Worm (Caenorhabditis elegans): ENCODE data around the gene T28C6.7.

Gene T28C6.7

ce11 chrIV:8827500-8827899 is at the start of gene T28C6.7:
T28C6.7 (plus strand) TSS chrIV:8827800.
- TF ChIP-seq fkh-10 (GFP tag; optimal IDR thresholded peaks at IDR 0.05) (no peak), nhr-28 (tag; optimal IDR thresholded peaks at IDR 0.05) (no peak), nhr-43 (tag; optimal IDR thresholded peaks at IDR 0.05; ENCODE audit: poor library complexity, severe bottlenecking) (no peak), R02D3.7 (tag; optimal IDR thresholded peaks at IDR 0.05) (no peak), elt-3 (tag; optimal IDR thresholded peaks at IDR 0.05) (no peak), tbx-2 (tag; optimal IDR thresholded peaks at IDR 0.05) (no peak), pha-4 (tag; optimal IDR thresholded peaks at IDR 0.05) (no peak), nhr-67 (tag; optimal IDR thresholded peaks at IDR 0.05) (no peak), nhr-11 (tag; optimal IDR thresholded peaks at IDR 0.05) (no peak), zag-1 (tag; optimal IDR thresholded peaks at IDR 0.05) (no peak), nhr-237 (tag; optimal IDR thresholded peaks at IDR 0.05) (no peak), ceh-9 (tag; optimal IDR thresholded peaks at IDR 0.05) (no peak), unc-62 (GFP tag; optimal IDR thresholded peaks at IDR 0.05) (no peak), mml-1 (tag; optimal IDR thresholded peaks at IDR 0.05) (no peak), ceh-82 (tag; optimal IDR thresholded peaks at IDR 0.05) (no peak), nhr-25 (tag; optimal IDR thresholded peaks at IDR 0.05) (no peak), ama-1 (optimal IDR thresholded peaks at IDR 0.05) (no peak)

- no peak for TF ChIP-seq egl-5 (tag; optimal IDR thresholded peaks at IDR 0.05)
- TF ChIP-seq nhr-67 (tag; optimal IDR thresholded peaks at IDR 0.05): no peak
- TF ChIP-seq R02D3.7 (tag; optimal IDR thresholded peaks at IDR 0.05): no peak
- TF ChIP-seq daf-12 (tag; optimal IDR thresholded peaks at IDR 0.05): no peak
- no peak for TF ChIP-seq hmg-11 (tag; optimal IDR thresholded peaks at IDR 0.05)
- no peak for TF ChIP-seq nhr-43 (tag; optimal IDR thresholded peaks at IDR 0.05; ENCODE audit: poor library complexity, severe bottlenecking)
- TF ChIP-seq ceh-16 (tag; optimal IDR thresholded peaks at IDR 0.05): no peak
- TF ChIP-seq unc-39 (tag; optimal IDR thresholded peaks at IDR 0.05): no peak
- TF ChIP-seq nhr-77 (tag; optimal IDR thresholded peaks at IDR 0.05): no peak
- TF ChIP-seq fkh-2 (tag; optimal IDR thresholded peaks at IDR 0.05): no peak
- no peak for TF ChIP-seq pqm-1 (tag; optimal IDR thresholded peaks at IDR 0.05)
- TF ChIP-seq skn-1 (tag; optimal IDR thresholded peaks at IDR 0.05): no peak
- no peak for TF ChIP-seq fkh-10 (GFP tag; optimal IDR thresholded peaks at IDR 0.05)
- no peak for TF ChIP-seq nhr-25 (tag; optimal IDR thresholded peaks at IDR 0.05)
- TF ChIP-seq fos-1 (tag; optimal IDR thresholded peaks at IDR 0.05): no peak
- TF ChIP-seq sea-2 (GFP tag; optimal IDR thresholded peaks at IDR 0.05): no peak
- TF ChIP-seq elt-1 (tag; optimal IDR thresholded peaks at IDR 0.05): no peak
Observed at ce11 chrIV:8778045-8778444, 49.6 kb upstream of the T28C6.7 start, which contains the start of gene C33D9.6. C33D9.6 (minus strand) TSS chrIV:8778145.

- TF ChIP-seq hmg-11 (tag; optimal IDR thresholded peaks at IDR 0.05) (peak; percentile 83), ceh-28 (tag; optimal IDR thresholded peaks at IDR 0.05) (peak; percentile 69), snpc-4 (tag; optimal IDR thresholded peaks at IDR 0.05) (peak; percentile 23), nhr-237 (tag; optimal IDR thresholded peaks at IDR 0.05) (no peak), tbx-2 (tag; optimal IDR thresholded peaks at IDR 0.05) (no peak), R02D3.7 (tag; optimal IDR thresholded peaks at IDR 0.05) (peak; percentile 38), lin-39 (tag; optimal IDR thresholded peaks at IDR 0.05) (peak; percentile 93), nhr-28 (tag; optimal IDR thresholded peaks at IDR 0.05) (no peak), lin-15B (tag; optimal IDR thresholded peaks at IDR 0.05) (peak; percentile 14), pha-4 (tag; optimal IDR thresholded peaks at IDR 0.05) (peak; percentile 52), ceh-82 (tag; optimal IDR thresholded peaks at IDR 0.05) (no peak), nhr-77 (tag; optimal IDR thresholded peaks at IDR 0.05) (no peak), jun-1 (tag; optimal IDR thresholded peaks at IDR 0.05) (peak; percentile 59), elt-2 (tag; optimal IDR thresholded peaks at IDR 0.05) (peak; percentile 44), fos-1 (tag; optimal IDR thresholded peaks at IDR 0.05) (no peak), ama-1 (optimal IDR thresholded peaks at IDR 0.05) (no peak), ZK546.5 (tag; optimal IDR thresholded peaks at IDR 0.05) (no peak), nfya-1 (tag; optimal IDR thresholded peaks at IDR 0.05; ENCODE audit: insufficient read depth) (peak; percentile 59), nhr-25 (tag; optimal IDR thresholded peaks at IDR 0.05) (peak; percentile 95), mml-1 (tag; optimal IDR thresholded peaks at IDR 0.05) (no peak), ztf-4 (tag; optimal IDR thresholded peaks at IDR 0.05) (no peak), nhr-23 (tag; optimal IDR thresholded peaks at IDR 0.05) (peak; percentile 91), fkh-10 (GFP tag; optimal IDR thresholded peaks at IDR 0.05) (no peak), elt-1 (tag; optimal IDR thresholded peaks at IDR 0.05) (peak; percentile 41), nhr-43 (tag; optimal IDR thresholded peaks at IDR 0.05; ENCODE audit: poor library complexity, severe bottlenecking) (peak; percentile 53), sea-2 (GFP tag; optimal IDR thresholded peaks at IDR 0.05) (peak; percentile 16), egl-27 (tag; optimal IDR thresholded peaks at IDR 0.05) (peak; percentile 47), unc-62 (GFP tag; optimal IDR thresholded peaks at IDR 0.05) (no peak), egl-5 (tag; optimal IDR thresholded peaks at IDR 0.05) (peak; percentile 55), lsy-12 (tag; optimal IDR thresholded peaks at IDR 0.05) (peak; percentile 43), skn-1 (tag; optimal IDR thresholded peaks at IDR 0.05) (no peak), aly-2 (tag; optimal IDR thresholded peaks at IDR 0.05) (no peak), nhr-11 (tag; optimal IDR thresholded peaks at IDR 0.05) (no peak), fkh-2 (tag; optimal IDR thresholded peaks at IDR 0.05) (no peak)
Observed at ce11 chrIV:8782172-8782571, 45.4 kb upstream of the T28C6.7 start.
